Fruit fly (Drosophila melanogaster) whole organism, embryonic: ENCODE data around the gene slam.

ENCODE experiments used
- CG10543 ChIP-seq: fragments of 200-800 bp; sonication (Bioruptor generic); optimal IDR thresholded peaks from 3 replicates; lab custom pipeline; 2017; ENCODE audit warnings: missing biosample characterization, mild to moderate bottlenecking, missing genetic modification characterization, moderate library complexity
- CG10654 ChIP-seq: fragments of 200-800 bp; sonication (Bioruptor generic); optimal IDR thresholded peaks from 2 replicates; lab custom pipeline; 2016; ENCODE audit warnings: missing biosample characterization, missing genetic modification characterization
- CG12391 ChIP-seq: fragments of 200-800 bp; sonication (Bioruptor generic); optimal IDR thresholded peaks from 3 replicates; lab custom pipeline; 2018; ENCODE audit warnings: missing biosample characterization, mild to moderate bottlenecking, missing genetic modification characterization, moderate library complexity
- CG13624 ChIP-seq: fragments of 200-800 bp; sonication (Bioruptor generic); optimal IDR thresholded peaks from 2 replicates; lab custom pipeline; 2016; ENCODE audit warnings: missing biosample characterization, missing genetic modification characterization
- CG13775 ChIP-seq: fragments of 200-800 bp; sonication (Bioruptor generic); optimal IDR thresholded peaks from 3 replicates; lab custom pipeline; 2017; ENCODE audit warnings: missing biosample characterization, mild to moderate bottlenecking, missing genetic modification characterization
- CG1529 ChIP-seq: fragments of 200-800 bp; sonication (Bioruptor generic); optimal IDR thresholded peaks from 3 replicates; lab custom pipeline; 2018; ENCODE audit warnings: missing biosample characterization, missing genetic modification characterization
- CG17568 ChIP-seq: fragments of 200-800 bp; sonication (Bioruptor generic); optimal IDR thresholded peaks from 2 replicates; lab custom pipeline; 2018; ENCODE audit warnings: missing biosample characterization, mild to moderate bottlenecking, missing genetic modification characterization, moderate library complexity
- CG18262 ChIP-seq: fragments of 200-800 bp; optimal IDR thresholded peaks from 3 replicates; lab custom pipeline; 2019; ENCODE audit warnings: missing biosample characterization, mild to moderate bottlenecking, missing genetic modification characterization, moderate library complexity
- CG3847 ChIP-seq: fragments of 200-800 bp; sonication (Bioruptor generic); IDR thresholded peaks from 2 replicates; pipeline ENCODE4 v1.3.6; 2022; ENCODE audit warnings: missing biosample characterization, missing genetic modification characterization
- CG4404 ChIP-seq: fragments of 200-800 bp; sonication (Bioruptor generic); IDR thresholded peaks from 2 replicates; pipeline ENCODE4 v1.3.6; 2022; ENCODE audit warnings: missing biosample characterization, missing genetic modification characterization
- CG6254 ChIP-seq: fragments of 200-800 bp; sonication (Bioruptor generic); optimal IDR thresholded peaks from 3 replicates; lab custom pipeline; 2017; ENCODE audit warnings: mild to moderate bottlenecking, missing biosample characterization, missing genetic modification reagents, missing genetic modification characterization
- CG6813 ChIP-seq: fragments of 200-800 bp; sonication (Bioruptor generic); optimal IDR thresholded peaks from 2 replicates; lab custom pipeline; 2017; ENCODE audit warnings: missing biosample characterization, missing genetic modification characterization, mild to moderate bottlenecking, moderate library complexity, missing genetic modification reagents
- CG7786 ChIP-seq: fragments of 200-800 bp; sonication (Bioruptor generic); optimal IDR thresholded peaks from 2 replicates; lab custom pipeline; 2016; ENCODE audit warnings: missing biosample characterization, missing genetic modification characterization
- CG7963 ChIP-seq: fragments of 200-800 bp; sonication (Bioruptor generic); IDR thresholded peaks from 3 replicates; pipeline ENCODE4 v1.3.6; 2022; ENCODE audit warnings: missing biosample characterization, missing genetic modification characterization; ENCODE audit not compliant: partially characterized antibody
- CG9797 ChIP-seq: fragments of 200-800 bp; sonication (Bioruptor generic); optimal IDR thresholded peaks from 3 replicates; lab custom pipeline; 2018; ENCODE audit warnings: missing biosample characterization, mild to moderate bottlenecking, missing genetic modification characterization
- CrebB ChIP-seq: fragments of 200-800 bp; sonication (Bioruptor generic); optimal IDR thresholded peaks from 3 replicates; lab custom pipeline; 2018; ENCODE audit warnings: missing biosample characterization, mild to moderate bottlenecking, missing genetic modification characterization
- Dp ChIP-seq: fragments of 200-800 bp; sonication (Bioruptor generic); optimal IDR thresholded peaks from 2 replicates; lab custom pipeline; 2018; ENCODE audit warnings: missing biosample characterization, mild to moderate bottlenecking, missing genetic modification characterization, moderate library complexity
- GATAe ChIP-seq: fragments of 200-800 bp; sonication (Bioruptor generic); conservative IDR thresholded peaks from 2 replicates; pipeline ENCODE4 v1.3.6; 2022; ENCODE audit warnings: missing biosample characterization, missing genetic modification characterization
- HLH4C ChIP-seq: fragments of 200-800 bp; sonication (Bioruptor generic); IDR thresholded peaks from 3 replicates; pipeline ENCODE4 v1.3.6; 2022; ENCODE audit warnings: missing biosample characterization, missing genetic modification characterization; ENCODE audit not compliant: partially characterized antibody
- MBD-R2 ChIP-seq: fragments of 200-800 bp; sonication (Bioruptor generic); IDR thresholded peaks from 2 replicates; pipeline ENCODE4 v1.3.6; 2022; ENCODE audit warnings: missing biosample characterization, missing genetic modification characterization
- Med ChIP-seq: fragments of 200-800 bp; sonication (Bioruptor generic); peaks from one replicate; lab custom pipeline; 2016; ENCODE audit warnings: missing biosample characterization, missing genetic modification characterization, mild to moderate bottlenecking, inconsistent platforms, moderate library complexity
- Mes4 ChIP-seq: fragments of 200-800 bp; sonication (Bioruptor generic); optimal IDR thresholded peaks from 2 replicates; lab custom pipeline; 2016; ENCODE audit warnings: missing biosample characterization, missing genetic modification characterization
- NFAT ChIP-seq: fragments of 200-800 bp; sonication (Bioruptor generic); IDR thresholded peaks from 2 replicates; pipeline ENCODE4 v1.3.6; 2022; ENCODE audit warnings: missing biosample characterization, missing genetic modification characterization
- Nf-YB ChIP-seq: fragments of 200-800 bp; sonication (Bioruptor generic); optimal IDR thresholded peaks from 3 replicates; lab custom pipeline; 2019; ENCODE audit warnings: missing biosample characterization, mild to moderate bottlenecking, missing genetic modification characterization, moderate library complexity
- Rfx ChIP-seq: fragments of 200-800 bp; sonication (Bioruptor generic); IDR thresholded peaks from 2 replicates; pipeline ENCODE4 v1.3.6; 2022; ENCODE audit warnings: missing biosample characterization, missing genetic modification characterization
- Sox100B ChIP-seq: fragments of 200-800 bp; sonication (Bioruptor generic); optimal IDR thresholded peaks from 3 replicates; lab custom pipeline; 2018; ENCODE audit warnings: missing biosample characterization, mild to moderate bottlenecking, missing genetic modification characterization
- Sry-δ ChIP-seq: fragments of 200-800 bp; sonication (Bioruptor generic); optimal IDR thresholded peaks from 2 replicates; lab custom pipeline; 2016; ENCODE audit warnings: missing biosample characterization, missing genetic modification characterization
- az2 ChIP-seq: fragments of 200-800 bp; sonication (Bioruptor generic); optimal IDR thresholded peaks from 3 replicates; lab custom pipeline; 2016; ENCODE audit warnings: missing biosample characterization, missing genetic modification characterization
- cg ChIP-seq: fragments of 200-800 bp; sonication (Bioruptor generic); optimal IDR thresholded peaks from 3 replicates; lab custom pipeline; 2019; ENCODE audit warnings: missing biosample characterization, mild to moderate bottlenecking, missing genetic modification characterization, moderate library complexity
- chif ChIP-seq, 2 experiments: fragments of 200-800 bp; sonication (Bioruptor generic); optimal IDR thresholded peaks; 3 replicates each; lab custom pipeline; 2016; ENCODE audit warnings: missing biosample characterization in 2 of 2, missing genetic modification characterization in 2 of 2
- dan ChIP-seq: fragments of 200-800 bp; sonication (Bioruptor generic); IDR thresholded peaks from 2 replicates; pipeline ENCODE4 v1.3.6; 2022; ENCODE audit warnings: missing biosample characterization, missing genetic modification characterization
- emc ChIP-seq: fragments of 200-800 bp; sonication (Bioruptor generic); optimal IDR thresholded peaks from 2 replicates; lab custom pipeline; 2016; ENCODE audit warnings: missing biosample characterization, missing genetic modification characterization
- fru ChIP-seq: fragments of >200 bp; optimal IDR thresholded peaks from 2 replicates; lab custom pipeline; 2017
- gcm2 ChIP-seq: fragments of 200-800 bp; sonication (Bioruptor generic); optimal IDR thresholded peaks from 2 replicates; lab custom pipeline; 2016; ENCODE audit warnings: missing biosample characterization, missing genetic modification characterization
- gem ChIP-seq: fragments of 200-800 bp; sonication (Bioruptor generic); optimal IDR thresholded peaks from 2 replicates; lab custom pipeline; 2019; ENCODE audit warnings: missing biosample characterization, mild to moderate bottlenecking, missing genetic modification characterization, moderate library complexity
- grn ChIP-seq: fragments of 200-800 bp; sonication (Bioruptor generic); optimal IDR thresholded peaks from 3 replicates; lab custom pipeline; 2017; ENCODE audit warnings: missing biosample characterization, missing genetic modification characterization
- gro ChIP-seq: fragments of 200-800 bp; sonication (Bioruptor generic); optimal IDR thresholded peaks from 2 replicates; lab custom pipeline; 2016; ENCODE audit warnings: missing biosample characterization, missing genetic modification characterization
- knrl ChIP-seq: fragments of 200-800 bp; sonication (Bioruptor generic); IDR thresholded peaks from 3 replicates; pipeline ENCODE4 v1.3.6; 2022; ENCODE audit warnings: missing biosample characterization, missing genetic modification characterization; ENCODE audit not compliant: partially characterized antibody
- lov ChIP-seq, 2 experiments: fragments of 200-800 bp in 1 of 2; fragments of >200 bp in 1 of 2; sonication (Bioruptor generic) in 1 of 2; IDR thresholded peaks in 1 of 2; optimal IDR thresholded peaks in 1 of 2; 2 replicates in 1 of 2; 3 replicates in 1 of 2; pipeline versions ENCODE4 v1.3.6 to Lab custom; 2017 to 2022; ENCODE audit warnings: missing biosample characterization in 1 of 2, missing genetic modification characterization in 1 of 2
- nmo ChIP-seq: fragments of 200-800 bp; sonication (Bioruptor generic); optimal IDR thresholded peaks from 2 replicates; lab custom pipeline; 2018; ENCODE audit warnings: missing biosample characterization, mild to moderate bottlenecking, missing genetic modification characterization, moderate library complexity
- oc ChIP-seq: fragments of 200-800 bp; sonication (Bioruptor generic); optimal IDR thresholded peaks from 2 replicates; lab custom pipeline; 2018; ENCODE audit warnings: missing biosample characterization, mild to moderate bottlenecking, missing genetic modification characterization, moderate library complexity
- onecut ChIP-seq: fragments of 200-800 bp; sonication (Bioruptor generic); IDR thresholded peaks from 2 replicates; pipeline ENCODE4 v1.3.6; 2022; ENCODE audit warnings: missing biosample characterization, missing genetic modification characterization
- ranshi ChIP-seq: fragments of 200-800 bp; sonication (Bioruptor generic); IDR thresholded peaks from 2 replicates; pipeline ENCODE4 v1.3.6; 2022; ENCODE audit warnings: missing biosample characterization, missing genetic modification characterization
- ro ChIP-seq: fragments of 200-800 bp; sonication (Bioruptor generic); IDR thresholded peaks from 2 replicates; pipeline ENCODE4 v1.3.6; 2022; ENCODE audit warnings: missing biosample characterization, missing genetic modification characterization
- row ChIP-seq: fragments of 200-800 bp; sonication (Bioruptor generic); IDR thresholded peaks from 3 replicates; pipeline ENCODE4 v1.3.6; 2022; ENCODE audit warnings: missing biosample characterization, missing genetic modification characterization
- run ChIP-seq: fragments of 200-800 bp; sonication (Bioruptor generic); optimal IDR thresholded peaks from 3 replicates; lab custom pipeline; 2018; ENCODE audit warnings: missing biosample characterization, mild to moderate bottlenecking, missing genetic modification characterization
- sens-2 ChIP-seq: fragments of 200-800 bp; sonication (Bioruptor generic); IDR thresholded peaks from 2 replicates; pipeline ENCODE4 v1.3.6; 2022; ENCODE audit warnings: missing biosample characterization, missing genetic modification characterization
- shn ChIP-seq: fragments of 200-800 bp; sonication (Bioruptor generic); optimal IDR thresholded peaks from 3 replicates; lab custom pipeline; 2016; ENCODE audit warnings: missing biosample characterization, missing genetic modification characterization
- wor ChIP-seq: fragments of 200-800 bp; sonication (Bioruptor generic); IDR thresholded peaks from 2 replicates; pipeline ENCODE4 v1.3.6; 2022; ENCODE audit warnings: missing biosample characterization, missing genetic modification characterization

Gene slam

DNA sequence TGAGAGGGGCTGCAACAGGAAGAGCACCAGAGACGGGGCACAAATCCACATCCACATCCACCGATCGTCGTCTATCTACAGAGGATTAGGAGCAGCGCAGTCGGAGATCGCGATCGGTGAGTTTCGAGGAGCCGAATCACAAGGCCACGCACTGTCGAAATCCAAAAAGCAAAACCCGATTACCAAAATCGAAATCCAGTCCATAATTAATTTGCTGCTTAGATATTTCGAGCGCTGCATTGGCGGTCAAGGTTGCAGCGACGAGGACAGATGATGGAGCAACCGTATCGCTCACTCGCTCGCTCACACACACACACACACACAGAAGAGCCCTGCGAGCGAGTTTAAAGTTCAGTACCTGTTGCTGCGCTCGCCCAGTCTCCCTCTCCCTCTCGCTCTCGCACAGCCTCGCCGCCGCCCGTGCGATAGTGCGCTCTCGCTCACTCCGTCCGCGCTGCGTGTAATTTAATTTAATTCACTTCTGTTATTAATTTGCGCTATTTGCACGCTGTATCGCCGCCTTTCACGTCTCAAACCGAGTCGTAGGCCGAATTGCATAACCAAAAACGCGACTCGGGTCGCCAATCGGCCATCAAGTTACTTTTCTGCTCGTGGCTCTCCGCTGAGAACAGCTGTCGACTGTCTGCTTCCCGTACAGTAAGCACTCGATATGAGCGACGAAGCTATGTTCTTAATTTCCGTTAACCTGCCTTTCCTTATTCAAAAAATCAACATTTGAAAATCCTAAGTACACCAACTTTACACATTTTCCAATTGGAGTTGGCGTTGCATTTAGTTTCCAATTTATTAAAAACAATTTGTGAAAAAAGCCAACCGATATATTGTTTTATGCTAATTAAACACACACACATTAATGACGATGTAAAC lies 32.9 kb upstream of the slam start (continued):
- TF ChIP-seq CG10543 (GFP tag; lab: Kevin White, UChicago) = peak; percentile 33
- no peak for TF ChIP-seq Nf-YB (GFP tag; lab: Kevin White, UChicago)
- peak; percentile 71 for TF ChIP-seq CG7786
- no peak for TF ChIP-seq CG4404
- TF ChIP-seq gcm2 (GFP tag; lab: Kevin White, UChicago) = no peak
- peak; percentile 87 for TF ChIP-seq Med (GFP tag; lab: Kevin White, UChicago)
- no peak for TF ChIP-seq HLH4C (GFP tag; lab: Robert Waterston, UW)
- TF ChIP-seq shn (GFP tag; lab: Kevin White, UChicago) = peak; percentile 54
- peak; percentile 73 for TF ChIP-seq row
- no peak for TF ChIP-seq lov (optimal IDR thresholded peaks at IDR 0.05; lab: Kevin White, UChicago)
- peak; percentile 4; the same call in 1 of the 3 replicates for TF ChIP-seq lov (GFP tag; IDR thresholded peaks at IDR 0.05; lab: Robert Waterston, UW)
- TF ChIP-seq CG6813 (GFP tag; lab: Kevin White, UChicago) = peak; percentile 15
- peak; percentile 73 for TF ChIP-seq gem (tag; lab: Kevin White, UChicago)
- TF ChIP-seq grn = peak; percentile 67
- no peak for TF ChIP-seq CG6254
- peak; percentile 33; the same call in 1 of the 2 replicates for TF ChIP-seq CG3847 (GFP tag; lab: Robert Waterston, UW)
- TF ChIP-seq GATAe (GFP tag; lab: Robert Waterston, UW) = no peak
- peak; percentile 41 for TF ChIP-seq CG17568
- peak; percentile 37 for TF ChIP-seq gro (GFP tag; lab: Kevin White, UChicago)
- TF ChIP-seq MBD-R2 (GFP tag; lab: Robert Waterston, UW) = peak; percentile 5; the same call in 1 of the 2 replicates
- no peak for TF ChIP-seq dan (GFP tag; lab: Robert Waterston, UW)
- no peak for TF ChIP-seq CrebB (tag; lab: Kevin White, UChicago)
- TF ChIP-seq chif (GFP tag; optimal IDR thresholded peaks at IDR 0.05; lab: Kevin White, UChicago) = peak in 1 of 2 experiments; percentile 63
- TF ChIP-seq CG9797 (GFP tag; lab: Kevin White, UChicago) = no peak
- TF ChIP-seq CG7963 (GFP tag; lab: Robert Waterston, UW) = no peak
- peak; percentile 60 for TF ChIP-seq oc (tag; lab: Kevin White, UChicago)
- TF ChIP-seq run (tag; lab: Kevin White, UChicago) = no peak
- peak; percentile 90 for TF ChIP-seq cg (GFP tag; lab: Kevin White, UChicago)
- TF ChIP-seq CG18262 (tag; lab: Kevin White, UChicago) = peak; percentile 0
- TF ChIP-seq fru (lab: Kevin White, UChicago) = no peak
- no peak for TF ChIP-seq ro (GFP tag; lab: Robert Waterston, UW)
- TF ChIP-seq CG1529 (GFP tag; lab: Kevin White, UChicago) = peak; percentile 7
- TF ChIP-seq emc = peak; percentile 30
- TF ChIP-seq Rfx = peak; percentile 66
- TF ChIP-seq NFAT (GFP tag; lab: Robert Waterston, UW) = no peak
- no peak for TF ChIP-seq Dp (GFP tag; lab: Kevin White, UChicago)
- TF ChIP-seq Sry-δ (GFP tag; lab: Kevin White, UChicago) = no peak
- TF ChIP-seq Sox100B = no peak
- TF ChIP-seq knrl (GFP tag; lab: Robert Waterston, UW) = no peak
- peak; percentile 43 for TF ChIP-seq Mes4 (GFP tag; lab: Kevin White, UChicago)
- TF ChIP-seq ranshi = no peak
- TF ChIP-seq nmo = peak; percentile 18
- no peak for TF ChIP-seq CG10654 (GFP tag; lab: Kevin White, UChicago)
- TF ChIP-seq CG13624 = peak; percentile 39
- 0 out of 2 replicates have a peak, but pooled peaks have one; percentile 37 for TF ChIP-seq sens-2 (GFP tag; lab: Robert Waterston, UW)
- no peak for TF ChIP-seq wor (GFP tag; lab: Robert Waterston, UW)
- no peak for TF ChIP-seq CG13775 (GFP tag; lab: Kevin White, UChicago)
- peak; percentile 27; the same call in 1 of the 2 replicates for TF ChIP-seq onecut
- peak; percentile 33 for TF ChIP-seq az2 (GFP tag; lab: Kevin White, UChicago)
- peak; percentile 41 for TF ChIP-seq CG12391 (tag; lab: Kevin White, UChicago)
